Fruit fly (Drosophila melanogaster): ENCODE measurements around the gene CG7785.

- no peak for TF ChIP-seq CG32121 (GFP tag; IDR thresholded peaks at IDR 0.05)
- peak; percentile 51 for TF ChIP-seq CG34367 (tag; optimal IDR thresholded peaks at IDR 0.05)
- TF ChIP-seq Pif1B (GFP tag; optimal IDR thresholded peaks at IDR 0.05), result peak; percentile 51
- TF ChIP-seq CG10348 (GFP tag; IDR thresholded peaks at IDR 0.05), result no peak
- TF ChIP-seq D1 (tag; optimal IDR thresholded peaks at IDR 0.05), result peak; percentile 25
- TF ChIP-seq rn (GFP tag; IDR thresholded peaks at IDR 0.05), result no peak
- peak; percentile 31 for TF ChIP-seq gl (tag; optimal IDR thresholded peaks at IDR 0.05)
Observed at dm6 chr3R:18049272-18050015, 28.0 kb downstream of the CG7785 start.
